Fruit fly (Drosophila melanogaster) whole organism, embryonic: ENCODE measurements around the gene IM33.

Source experiments
- Asciz ChIP-seq: fragments of 200-800 bp; sonication (Bioruptor generic); optimal IDR thresholded peaks from 2 replicates; lab custom pipeline; 2017; ENCODE audit warnings: missing biosample characterization, mild to moderate bottlenecking, missing genetic modification characterization, missing genetic modification reagents
- Blimp-1 ChIP-seq: fragments of 200-800 bp; sonication (Bioruptor generic); optimal IDR thresholded peaks from 3 replicates; lab custom pipeline; 2018; ENCODE audit warnings: missing biosample characterization, missing genetic modification characterization, mild to moderate bottlenecking, moderate library complexity, missing genetic modification reagents
- CG10209 ChIP-seq: fragments of 200-800 bp; sonication (Bioruptor generic); optimal IDR thresholded peaks from 3 replicates; lab custom pipeline; 2017; ENCODE audit warnings: missing biosample characterization, mild to moderate bottlenecking, missing genetic modification characterization, missing genetic modification reagents
- CG10431 ChIP-seq: fragments of 200-800 bp; sonication (Bioruptor generic); optimal IDR thresholded peaks from 3 replicates; lab custom pipeline; 2018; ENCODE audit warnings: missing biosample characterization, mild to moderate bottlenecking, missing genetic modification characterization
- CG10543 ChIP-seq: fragments of 200-800 bp; sonication (Bioruptor generic); optimal IDR thresholded peaks from 3 replicates; lab custom pipeline; 2017; ENCODE audit warnings: missing biosample characterization, mild to moderate bottlenecking, missing genetic modification characterization, moderate library complexity
- CG11723 ChIP-seq: fragments of 200-800 bp; sonication (Bioruptor generic); optimal IDR thresholded peaks from 2 replicates; lab custom pipeline; 2017; ENCODE audit warnings: missing biosample characterization, mild to moderate bottlenecking, missing genetic modification characterization
- CG12391 ChIP-seq: fragments of 200-800 bp; sonication (Bioruptor generic); optimal IDR thresholded peaks from 3 replicates; lab custom pipeline; 2018; ENCODE audit warnings: missing biosample characterization, mild to moderate bottlenecking, missing genetic modification characterization, moderate library complexity
- CG1529 ChIP-seq: fragments of 200-800 bp; sonication (Bioruptor generic); optimal IDR thresholded peaks from 3 replicates; lab custom pipeline; 2018; ENCODE audit warnings: missing biosample characterization, missing genetic modification characterization
- CG15601 ChIP-seq: fragments of 200-800 bp; sonication (Bioruptor generic); optimal IDR thresholded peaks from 3 replicates; lab custom pipeline; 2019; ENCODE audit warnings: missing biosample characterization, mild to moderate bottlenecking, missing genetic modification characterization, moderate library complexity
- CG1603 ChIP-seq: fragments of 200-800 bp; sonication (Bioruptor generic); optimal IDR thresholded peaks from 2 replicates; lab custom pipeline; 2019; ENCODE audit warnings: missing biosample characterization, mild to moderate bottlenecking, missing genetic modification characterization, moderate library complexity
- CG17359 ChIP-seq: fragments of 200-800 bp; sonication (Bioruptor generic); optimal IDR thresholded peaks from 3 replicates; lab custom pipeline; 2018; ENCODE audit warnings: missing biosample characterization, mild to moderate bottlenecking, missing genetic modification characterization, moderate library complexity
- CG17385 ChIP-seq: fragments of 200-800 bp; sonication (Bioruptor generic); optimal IDR thresholded peaks from 3 replicates; lab custom pipeline; 2018; ENCODE audit warnings: missing biosample characterization, mild to moderate bottlenecking, missing genetic modification characterization
- CG2678 ChIP-seq: fragments of 200-800 bp; sonication (Bioruptor generic); optimal IDR thresholded peaks from 3 replicates; lab custom pipeline; 2019; ENCODE audit warnings: missing biosample characterization, mild to moderate bottlenecking, missing genetic modification characterization, moderate library complexity
- CG2712 ChIP-seq: fragments of 200-800 bp; optimal IDR thresholded peaks from 3 replicates; lab custom pipeline; 2019; ENCODE audit warnings: missing biosample characterization, mild to moderate bottlenecking, missing genetic modification characterization, moderate library complexity
- CG2875 ChIP-seq: fragments of 200-800 bp; sonication (Bioruptor generic); optimal IDR thresholded peaks from 2 replicates; lab custom pipeline; 2017; ENCODE audit warnings: missing biosample characterization, mild to moderate bottlenecking, missing genetic modification characterization, missing genetic modification reagents
- CG32767 ChIP-seq: fragments of 200-800 bp; sonication (Bioruptor generic); IDR thresholded peaks from 2 replicates; pipeline ENCODE4 v1.3.6; 2022; ENCODE audit warnings: missing biosample characterization, missing genetic modification characterization
- CG33557 ChIP-seq: fragments of 200-800 bp; sonication (Bioruptor generic); optimal IDR thresholded peaks from 2 replicates; lab custom pipeline; 2019; ENCODE audit warnings: missing biosample characterization, mild to moderate bottlenecking, missing genetic modification characterization, moderate library complexity
- CG3407 ChIP-seq: fragments of 200-800 bp; sonication (Bioruptor generic); optimal IDR thresholded peaks from 2 replicates; lab custom pipeline; 2018; ENCODE audit warnings: missing biosample characterization, mild to moderate bottlenecking, missing genetic modification characterization
- CG4360 ChIP-seq: fragments of 200-800 bp; sonication (Bioruptor generic); IDR thresholded peaks from 2 replicates; pipeline ENCODE4 v1.3.6; 2022; ENCODE audit warnings: missing biosample characterization, missing genetic modification characterization
- CG6254 ChIP-seq: fragments of 200-800 bp; sonication (Bioruptor generic); optimal IDR thresholded peaks from 3 replicates; lab custom pipeline; 2017; ENCODE audit warnings: mild to moderate bottlenecking, missing biosample characterization, missing genetic modification reagents, missing genetic modification characterization
- CG7987 ChIP-seq: fragments of 200-800 bp; sonication (Bioruptor generic); optimal IDR thresholded peaks from 2 replicates; lab custom pipeline; 2018; ENCODE audit warnings: missing biosample characterization, mild to moderate bottlenecking, missing genetic modification characterization, moderate library complexity
- CG8924 ChIP-seq: fragments of 200-800 bp; optimal IDR thresholded peaks from 3 replicates; lab custom pipeline; 2019; ENCODE audit warnings: missing biosample characterization, mild to moderate bottlenecking, missing genetic modification characterization, moderate library complexity
- Chrac-16 ChIP-seq: fragments of 200-800 bp; sonication (Bioruptor generic); optimal IDR thresholded peaks from 3 replicates; lab custom pipeline; 2016; ENCODE audit warnings: missing biosample characterization, missing genetic modification characterization
- ERR ChIP-seq: fragments of 200-800 bp; sonication (Bioruptor generic); optimal IDR thresholded peaks from 2 replicates; lab custom pipeline; 2016; ENCODE audit warnings: missing biosample characterization, missing genetic modification characterization
- Fer1 ChIP-seq: fragments of 200-800 bp; sonication (Bioruptor generic); optimal IDR thresholded peaks from 2 replicates; lab custom pipeline; 2017; ENCODE audit warnings: missing biosample characterization, mild to moderate bottlenecking, missing genetic modification characterization
- HLH3B ChIP-seq: fragments of 200-800 bp; sonication (Bioruptor generic); IDR thresholded peaks from 2 replicates; pipeline ENCODE4 v1.3.6; 2022; ENCODE audit warnings: missing biosample characterization, missing genetic modification characterization
- HLHmδ ChIP-seq: fragments of 200-800 bp; sonication (Bioruptor generic); optimal IDR thresholded peaks from 2 replicates; lab custom pipeline; 2018; ENCODE audit warnings: missing biosample characterization, mild to moderate bottlenecking, missing genetic modification characterization, moderate library complexity
- Hr78 ChIP-seq, 2 experiments: fragments of 200-800 bp in 1 of 2; fragments of >200 bp in 1 of 2; sonication (Bioruptor generic) in 1 of 2; optimal IDR thresholded peaks; 2 replicates each; lab custom pipeline; 2017 to 2019; ENCODE audit warnings: missing biosample characterization in 2 of 2, missing genetic modification characterization in 2 of 2, mild to moderate bottlenecking in 1 of 2, moderate library complexity in 1 of 2
- Med ChIP-seq: fragments of 200-800 bp; sonication (Bioruptor generic); peaks from one replicate; lab custom pipeline; 2016; ENCODE audit warnings: missing biosample characterization, missing genetic modification characterization, mild to moderate bottlenecking, inconsistent platforms, moderate library complexity
- PHDP ChIP-seq: fragments of 200-800 bp; sonication (Bioruptor generic); optimal IDR thresholded peaks from 3 replicates; lab custom pipeline; 2018; ENCODE audit warnings: missing biosample characterization, mild to moderate bottlenecking, missing genetic modification characterization, moderate library complexity
- Ptx1 ChIP-seq: fragments of 200-800 bp; sonication (Bioruptor generic); IDR thresholded peaks from 2 replicates; pipeline ENCODE4 v1.3.6; 2022; ENCODE audit warnings: missing biosample characterization, missing genetic modification characterization
- Sox100B ChIP-seq: fragments of 200-800 bp; sonication (Bioruptor generic); optimal IDR thresholded peaks from 3 replicates; lab custom pipeline; 2018; ENCODE audit warnings: missing biosample characterization, mild to moderate bottlenecking, missing genetic modification characterization
- Xrp1 ChIP-seq: fragments of 200-800 bp; sonication (Bioruptor generic); IDR thresholded peaks from 2 replicates; pipeline ENCODE4 v1.3.6; 2022; ENCODE audit warnings: missing biosample characterization, missing genetic modification characterization
- bsh ChIP-seq, 2 experiments: fragments of 200-800 bp; sonication (Bioruptor generic); optimal IDR thresholded peaks; 2 replicates each; lab custom pipeline; 2017 to 2018; ENCODE audit warnings: mild to moderate bottlenecking in 2 of 2, missing biosample characterization in 2 of 2, missing genetic modification characterization in 2 of 2, moderate library complexity in 1 of 2
- cato ChIP-seq: fragments of 200-800 bp; sonication (Bioruptor generic); optimal IDR thresholded peaks from 2 replicates; lab custom pipeline; 2016; ENCODE audit warnings: missing biosample characterization, missing genetic modification characterization, borderline replicate concordance
- disco-r ChIP-seq: fragments of 200-800 bp; sonication (Bioruptor generic); optimal IDR thresholded peaks from 2 replicates; lab custom pipeline; 2016; ENCODE audit warnings: missing biosample characterization, missing genetic modification characterization
- dmrt11E ChIP-seq: fragments of 200-800 bp; sonication (Bioruptor generic); optimal IDR thresholded peaks from 3 replicates; lab custom pipeline; 2018; ENCODE audit warnings: missing biosample characterization, mild to moderate bottlenecking, missing genetic modification characterization, moderate library complexity
- dmrt99B ChIP-seq: fragments of 200-800 bp; sonication (Bioruptor generic); optimal IDR thresholded peaks from 2 replicates; lab custom pipeline; 2018; ENCODE audit warnings: missing biosample characterization, mild to moderate bottlenecking, missing genetic modification characterization, moderate library complexity
- esg ChIP-seq: fragments of 200-800 bp; sonication (Bioruptor generic); conservative IDR thresholded peaks from 2 replicates; pipeline ENCODE4 v1.3.6; 2022; ENCODE audit warnings: missing biosample characterization, missing genetic modification characterization
- fd64A ChIP-seq: fragments of 200-800 bp; sonication (Bioruptor generic); optimal IDR thresholded peaks from 3 replicates; lab custom pipeline; 2018; ENCODE audit warnings: missing biosample characterization, mild to moderate bottlenecking, missing genetic modification characterization
- lab ChIP-seq: fragments of 200-800 bp; sonication (Bioruptor generic); optimal IDR thresholded peaks from 3 replicates; lab custom pipeline; 2017; ENCODE audit warnings: missing biosample characterization, missing genetic modification characterization, mild to moderate bottlenecking, moderate library complexity, missing genetic modification reagents
- ranshi ChIP-seq: fragments of 200-800 bp; sonication (Bioruptor generic); IDR thresholded peaks from 2 replicates; pipeline ENCODE4 v1.3.6; 2022; ENCODE audit warnings: missing biosample characterization, missing genetic modification characterization
- salm ChIP-seq: fragments of 200-800 bp; sonication (Bioruptor generic); optimal IDR thresholded peaks from 2 replicates; lab custom pipeline; 2018; ENCODE audit warnings: missing biosample characterization, mild to moderate bottlenecking, missing genetic modification characterization
- sc ChIP-seq, 3 experiments: fragments of >200 bp in 2 of 3; fragments of 200-800 bp in 1 of 3; sonication (Bioruptor generic) in 1 of 3; optimal IDR thresholded peaks; 2 replicates in 2 of 3; 3 replicates in 1 of 3; lab custom pipeline; 2017; ENCODE audit warnings: mild to moderate bottlenecking in 1 of 3, missing biosample characterization in 1 of 3, missing genetic modification characterization in 1 of 3, missing genetic modification reagents in 1 of 3
- sens ChIP-seq: fragments of 200-800 bp; sonication (Bioruptor generic); peaks from one replicate; lab custom pipeline; 2016; ENCODE audit warnings: missing biosample characterization, missing genetic modification characterization
- tgo ChIP-seq: fragments of 200-800 bp; sonication (Bioruptor generic); IDR thresholded peaks from 3 replicates; pipeline ENCODE4 v1.3.6; 2022; ENCODE audit warnings: missing biosample characterization, missing genetic modification characterization
- twi ChIP-seq: fragments of 200-800 bp; optimal IDR thresholded peaks from 2 replicates; lab custom pipeline; 2019; ENCODE audit warnings: missing biosample characterization, mild to moderate bottlenecking, missing genetic modification characterization, moderate library complexity

The IM33 gene

dm6 chr2L:3647521-3648172, 48.8 kb downstream of the IM33 start (continued):
- peak; percentile 31 for TF ChIP-seq PHDP (tag; lab: Kevin White, UChicago)
- no peak for TF ChIP-seq disco-r (GFP tag; lab: Kevin White, UChicago)
- TF ChIP-seq CG17359 (tag; lab: Kevin White, UChicago): peak; percentile 22
- peak; percentile 33 for TF ChIP-seq CG33557
- peak; percentile 64 for TF ChIP-seq Med (GFP tag; lab: Kevin White, UChicago)
- peak; percentile 13 for TF ChIP-seq CG17385
- TF ChIP-seq CG10431 (GFP tag; lab: Kevin White, UChicago): peak; percentile 43
- TF ChIP-seq CG2678 (tag; lab: Kevin White, UChicago): peak; percentile 29
- TF ChIP-seq lab (GFP tag; lab: Kevin White, UChicago): peak; percentile 48
- no peak for TF ChIP-seq esg (GFP tag; lab: Robert Waterston, UW)
- 0 out of 2 replicates have a peak, but pooled peaks have one; percentile 30 for TF ChIP-seq Xrp1 (GFP tag; lab: Robert Waterston, UW)
- TF ChIP-seq dmrt99B (tag; lab: Kevin White, UChicago): peak; percentile 36
- peak; percentile 20 for TF ChIP-seq CG12391 (tag; lab: Kevin White, UChicago)
- TF ChIP-seq tgo (GFP tag; lab: Robert Waterston, UW): no peak
- no peak for TF ChIP-seq Chrac-16 (GFP tag; lab: Kevin White, UChicago)
- TF ChIP-seq Fer1 (GFP tag; lab: Kevin White, UChicago): no peak
- TF ChIP-seq CG10209 (GFP tag; lab: Kevin White, UChicago): peak; percentile 6
- 0 out of 2 replicates have a peak, but pooled peaks have one; percentile 30 for TF ChIP-seq Ptx1 (GFP tag; lab: Robert Waterston, UW)
- peak; percentile 9 for TF ChIP-seq CG11723 (GFP tag; lab: Kevin White, UChicago)
- TF ChIP-seq CG3407 (GFP tag; lab: Kevin White, UChicago): peak; percentile 56
- TF ChIP-seq Sox100B (GFP tag; lab: Kevin White, UChicago): peak; percentile 42
- peak; percentile 1 for TF ChIP-seq dmrt11E
- TF ChIP-seq fd64A (GFP tag; lab: Kevin White, UChicago): peak; percentile 21
- TF ChIP-seq ERR (GFP tag; lab: Kevin White, UChicago): no peak
- peak; percentile 43 for TF ChIP-seq CG1529 (GFP tag; lab: Kevin White, UChicago)
- TF ChIP-seq twi (tag; lab: Kevin White, UChicago): no peak
- TF ChIP-seq CG6254 (GFP tag; lab: Kevin White, UChicago): no peak
- no peak for TF ChIP-seq CG10543 (GFP tag; lab: Kevin White, UChicago)
- peak in 1 of 2 experiments; percentile 50 for TF ChIP-seq bsh (GFP tag; optimal IDR thresholded peaks at IDR 0.05; lab: Kevin White, UChicago)
- TF ChIP-seq CG8924: peak; percentile 28
- no peak for TF ChIP-seq HLHmδ
- TF ChIP-seq sc (optimal IDR thresholded peaks at IDR 0.05; lab: Kevin White, UChicago): no peak
- TF ChIP-seq sc (GFP tag; optimal IDR thresholded peaks at IDR 0.05; lab: Kevin White, UChicago): peak; percentile 33
- peak; percentile 7 for TF ChIP-seq CG7987 (GFP tag; lab: Kevin White, UChicago)
- TF ChIP-seq Asciz (GFP tag; lab: Kevin White, UChicago): peak; percentile 54
- TF ChIP-seq Blimp-1 (GFP tag; lab: Kevin White, UChicago): peak; percentile 3
- peak; percentile 41 for TF ChIP-seq CG4360 (GFP tag; lab: Robert Waterston, UW)
- TF ChIP-seq HLH3B (GFP tag; lab: Robert Waterston, UW): 0 out of 2 replicates have a peak, but pooled peaks have one; percentile 4
- TF ChIP-seq sens (GFP tag; lab: Kevin White, UChicago): peak; percentile 62
- peak; percentile 26 for TF ChIP-seq CG2712
- peak in 1 of 2 experiments; percentile 47 for TF ChIP-seq Hr78 (GFP tag; optimal IDR thresholded peaks at IDR 0.05; lab: Kevin White, UChicago)
- TF ChIP-seq salm (tag; lab: Kevin White, UChicago): peak; percentile 7
- TF ChIP-seq CG1603 (tag; lab: Kevin White, UChicago): peak; percentile 40
- TF ChIP-seq CG15601 (tag; lab: Kevin White, UChicago): peak; percentile 60
- TF ChIP-seq ranshi (GFP tag; lab: Robert Waterston, UW): no peak
- TF ChIP-seq cato (GFP tag; lab: Kevin White, UChicago): peak; percentile 7
- peak; percentile 20 for TF ChIP-seq CG2875 (GFP tag; lab: Kevin White, UChicago)
- 0 out of 2 replicates have a peak, but pooled peaks have one; percentile 34 for TF ChIP-seq CG32767 (GFP tag; lab: Robert Waterston, UW)
